Fruit fly (Drosophila melanogaster) whole organism, embryonic: ENCODE measurements around the gene PH4alphaEFB.

ENCODE experiments used
- ATbp ChIP-seq: fragments of 200-800 bp; sonication (Bioruptor generic); optimal IDR thresholded peaks from 2 replicates; lab custom pipeline; 2017; ENCODE audit warnings: missing biosample characterization, mild to moderate bottlenecking, missing genetic modification characterization, missing genetic modification reagents
- Atf3 ChIP-seq: fragments of 200-800 bp; sonication (Bioruptor generic); optimal IDR thresholded peaks from 3 replicates; lab custom pipeline; 2016; ENCODE audit warnings: missing biosample characterization, missing genetic modification characterization
- CG10431 ChIP-seq: fragments of 200-800 bp; sonication (Bioruptor generic); optimal IDR thresholded peaks from 3 replicates; lab custom pipeline; 2018; ENCODE audit warnings: missing biosample characterization, mild to moderate bottlenecking, missing genetic modification characterization
- CG12769 ChIP-seq: fragments of 200-800 bp; sonication (Bioruptor generic); optimal IDR thresholded peaks from 2 replicates; lab custom pipeline; 2019; ENCODE audit warnings: missing biosample characterization, mild to moderate bottlenecking, missing genetic modification characterization, moderate library complexity
- CG14014 ChIP-seq: fragments of 200-800 bp; sonication (Bioruptor generic); IDR thresholded peaks from 2 replicates; pipeline ENCODE4 v1.3.6; 2022; ENCODE audit warnings: missing biosample characterization, missing genetic modification characterization
- CG14050 ChIP-seq: fragments of 200-800 bp; sonication (Bioruptor generic); IDR thresholded peaks from 3 replicates; pipeline ENCODE4 v1.3.6; 2022; ENCODE audit warnings: missing biosample characterization, missing genetic modification characterization
- CG1602 ChIP-seq: fragments of 200-800 bp; sonication (Bioruptor generic); optimal IDR thresholded peaks from 3 replicates; lab custom pipeline; 2016; ENCODE audit warnings: missing biosample characterization, missing genetic modification characterization
- CG17912 ChIP-seq: fragments of 200-800 bp; sonication (Bioruptor generic); optimal IDR thresholded peaks from 2 replicates; lab custom pipeline; 2018; ENCODE audit warnings: missing biosample characterization, mild to moderate bottlenecking, missing genetic modification characterization
- CG2199 ChIP-seq: fragments of 200-800 bp; sonication (Bioruptor generic); IDR thresholded peaks from 3 replicates; pipeline ENCODE4 v1.3.6; 2022; ENCODE audit warnings: missing biosample characterization, missing genetic modification characterization
- CG2202 ChIP-seq: fragments of 200-800 bp; sonication (Bioruptor generic); optimal IDR thresholded peaks from 2 replicates; lab custom pipeline; 2018; ENCODE audit warnings: missing biosample characterization, mild to moderate bottlenecking, missing genetic modification characterization
- CG2889 ChIP-seq: fragments of 200-800 bp; sonication (Bioruptor generic); IDR thresholded peaks from 3 replicates; pipeline ENCODE4 v1.3.6; 2022; ENCODE audit warnings: missing biosample characterization, missing genetic modification characterization
- CG31224 ChIP-seq: fragments of 200-800 bp; sonication (Bioruptor generic); IDR thresholded peaks from 2 replicates; pipeline ENCODE4 v1.3.6; 2022; ENCODE audit warnings: missing biosample characterization, missing genetic modification characterization
- CG3726 ChIP-seq: fragments of 200-800 bp; sonication (Bioruptor generic); IDR thresholded peaks from 3 replicates; pipeline ENCODE4, ENCODE4 v1.3.6; 2022; ENCODE audit warnings: missing biosample characterization, missing genetic modification characterization
- CG4360 ChIP-seq: fragments of 200-800 bp; sonication (Bioruptor generic); IDR thresholded peaks from 2 replicates; pipeline ENCODE4 v1.3.6; 2022; ENCODE audit warnings: missing biosample characterization, missing genetic modification characterization
- CG5180 ChIP-seq: fragments of 200-800 bp; sonication (Bioruptor generic); optimal IDR thresholded peaks from 3 replicates; lab custom pipeline; 2017; ENCODE audit warnings: missing biosample characterization, missing genetic modification characterization, mild to moderate bottlenecking, moderate library complexity, missing genetic modification reagents
- CG5245 ChIP-seq: fragments of 200-800 bp; sonication (Bioruptor generic); optimal IDR thresholded peaks from 3 replicates; lab custom pipeline; 2016; ENCODE audit warnings: missing biosample characterization, missing genetic modification characterization
- CG6854 ChIP-seq: fragments of 200-800 bp; sonication (Bioruptor generic); optimal IDR thresholded peaks from 3 replicates; lab custom pipeline; 2017; ENCODE audit warnings: missing biosample characterization, mild to moderate bottlenecking, missing genetic modification characterization
- CG9876 ChIP-seq: fragments of 200-800 bp; sonication (Bioruptor generic); optimal IDR thresholded peaks from 2 replicates; lab custom pipeline; 2016; ENCODE audit warnings: missing biosample characterization, missing genetic modification characterization
- Dad ChIP-seq: fragments of 200-800 bp; sonication (Bioruptor generic); optimal IDR thresholded peaks from 3 replicates; lab custom pipeline; 2016; ENCODE audit warnings: missing biosample characterization, missing genetic modification characterization
- Elba2 ChIP-seq: fragments of 200-800 bp; sonication (Bioruptor generic); optimal IDR thresholded peaks from 3 replicates; lab custom pipeline; 2016; ENCODE audit warnings: missing biosample characterization, missing genetic modification characterization
- Ets97D ChIP-seq: fragments of 200-800 bp; sonication (Bioruptor generic); optimal IDR thresholded peaks from 3 replicates; lab custom pipeline; 2016; ENCODE audit warnings: missing biosample characterization, missing genetic modification characterization
- Fer2 ChIP-seq: fragments of 200-800 bp; sonication (Bioruptor generic); optimal IDR thresholded peaks from 2 replicates; lab custom pipeline; 2018; ENCODE audit warnings: missing biosample characterization, mild to moderate bottlenecking, missing genetic modification characterization, moderate library complexity
- Fer3 ChIP-seq: fragments of 200-800 bp; sonication (Bioruptor generic); optimal IDR thresholded peaks from 2 replicates; lab custom pipeline; 2018; ENCODE audit warnings: missing biosample characterization, mild to moderate bottlenecking, missing genetic modification characterization, moderate library complexity
- HHEX ChIP-seq: fragments of 200-800 bp; sonication (Bioruptor generic); optimal IDR thresholded peaks from 3 replicates; lab custom pipeline; 2017; ENCODE audit warnings: missing biosample characterization, mild to moderate bottlenecking, missing genetic modification characterization, missing genetic modification reagents
- HmgZ ChIP-seq: fragments of 200-800 bp; sonication (Bioruptor generic); optimal IDR thresholded peaks from 2 replicates; lab custom pipeline; 2018; ENCODE audit warnings: missing biosample characterization, mild to moderate bottlenecking, missing genetic modification characterization
- Hr51 ChIP-seq, 2 experiments: fragments of 200-800 bp; sonication (Bioruptor generic); optimal IDR thresholded peaks; 2 replicates in 1 of 2; 3 replicates in 1 of 2; lab custom pipeline; 2016 to 2018; ENCODE audit warnings: missing biosample characterization in 2 of 2, missing genetic modification characterization in 2 of 2, mild to moderate bottlenecking in 1 of 2, moderate library complexity in 1 of 2
- MBD-R2 ChIP-seq: fragments of 200-800 bp; sonication (Bioruptor generic); IDR thresholded peaks from 2 replicates; pipeline ENCODE4 v1.3.6; 2022; ENCODE audit warnings: missing biosample characterization, missing genetic modification characterization
- Mes4 ChIP-seq: fragments of 200-800 bp; sonication (Bioruptor generic); optimal IDR thresholded peaks from 2 replicates; lab custom pipeline; 2016; ENCODE audit warnings: missing biosample characterization, missing genetic modification characterization
- NC2α ChIP-seq: fragments of 200-800 bp; sonication (Bioruptor generic); optimal IDR thresholded peaks from 2 replicates; lab custom pipeline; 2016; ENCODE audit warnings: missing biosample characterization, missing genetic modification characterization
- NFAT ChIP-seq: fragments of 200-800 bp; sonication (Bioruptor generic); IDR thresholded peaks from 2 replicates; pipeline ENCODE4 v1.3.6; 2022; ENCODE audit warnings: missing biosample characterization, missing genetic modification characterization
- Oli ChIP-seq: fragments of 200-800 bp; sonication (Bioruptor generic); optimal IDR thresholded peaks from 2 replicates; lab custom pipeline; 2018; ENCODE audit warnings: missing biosample characterization, mild to moderate bottlenecking, missing genetic modification characterization, moderate library complexity
- Opbp ChIP-seq: fragments of 200-800 bp; sonication (Bioruptor generic); IDR thresholded peaks from 3 replicates; pipeline ENCODE4 v1.3.6; 2022; ENCODE audit warnings: missing biosample characterization, missing genetic modification characterization; ENCODE audit not compliant: partially characterized antibody
- Spps ChIP-seq: fragments of 200-800 bp; sonication (Bioruptor generic); optimal IDR thresholded peaks from 2 replicates; lab custom pipeline; 2018; ENCODE audit warnings: missing biosample characterization, mild to moderate bottlenecking, missing genetic modification characterization
- ab ChIP-seq: fragments of 200-800 bp; sonication (Bioruptor generic); optimal IDR thresholded peaks from 2 replicates; lab custom pipeline; 2016; ENCODE audit warnings: missing biosample characterization, missing genetic modification characterization
- al ChIP-seq: fragments of 200-800 bp; sonication (Bioruptor generic); IDR thresholded peaks from 2 replicates; pipeline ENCODE4 v1.3.6; 2022; ENCODE audit warnings: missing biosample characterization, missing genetic modification characterization
- ato ChIP-seq: fragments of 200-800 bp; sonication (Bioruptor generic); IDR thresholded peaks from 2 replicates; pipeline ENCODE4 v1.3.6; 2022; ENCODE audit warnings: missing biosample characterization, missing genetic modification characterization; ENCODE audit not compliant: partially characterized antibody
- bcd ChIP-seq: fragments of 200-800 bp; sonication (Bioruptor generic); optimal IDR thresholded peaks from 2 replicates; lab custom pipeline; 2017; ENCODE audit warnings: missing biosample characterization, mild to moderate bottlenecking, missing genetic modification characterization
- bsh ChIP-seq, 2 experiments: fragments of 200-800 bp; sonication (Bioruptor generic); optimal IDR thresholded peaks; 2 replicates each; lab custom pipeline; 2017 to 2018; ENCODE audit warnings: mild to moderate bottlenecking in 2 of 2, missing biosample characterization in 2 of 2, missing genetic modification characterization in 2 of 2, moderate library complexity in 1 of 2
- btn ChIP-seq: fragments of 200-800 bp; sonication (Bioruptor generic); optimal IDR thresholded peaks from 2 replicates; lab custom pipeline; 2016; ENCODE audit warnings: missing biosample characterization, missing genetic modification characterization
- cato ChIP-seq: fragments of 200-800 bp; sonication (Bioruptor generic); optimal IDR thresholded peaks from 2 replicates; lab custom pipeline; 2016; ENCODE audit warnings: missing biosample characterization, missing genetic modification characterization, borderline replicate concordance
- corto ChIP-seq: fragments of 200-800 bp; sonication (Bioruptor generic); optimal IDR thresholded peaks from 2 replicates; lab custom pipeline; 2016; ENCODE audit warnings: missing biosample characterization, mild to moderate bottlenecking, missing genetic modification characterization, moderate library complexity
- croc ChIP-seq: fragments of 200-800 bp; sonication (Bioruptor generic); conservative IDR thresholded peaks from 3 replicates; pipeline ENCODE4 v1.3.6; 2022; ENCODE audit warnings: missing biosample characterization, missing genetic modification characterization
- dimm ChIP-seq: fragments of 200-800 bp; sonication (Bioruptor generic); IDR thresholded peaks from 2 replicates; pipeline ENCODE4 v1.3.6; 2022; ENCODE audit warnings: missing biosample characterization, missing genetic modification characterization
- emc ChIP-seq: fragments of 200-800 bp; sonication (Bioruptor generic); optimal IDR thresholded peaks from 2 replicates; lab custom pipeline; 2016; ENCODE audit warnings: missing biosample characterization, missing genetic modification characterization
- fd64A ChIP-seq: fragments of 200-800 bp; sonication (Bioruptor generic); optimal IDR thresholded peaks from 3 replicates; lab custom pipeline; 2018; ENCODE audit warnings: missing biosample characterization, mild to moderate bottlenecking, missing genetic modification characterization
- gcm2 ChIP-seq: fragments of 200-800 bp; sonication (Bioruptor generic); optimal IDR thresholded peaks from 2 replicates; lab custom pipeline; 2016; ENCODE audit warnings: missing biosample characterization, missing genetic modification characterization
- gt ChIP-seq: fragments of 200-800 bp; sonication (Bioruptor generic); IDR thresholded peaks from 2 replicates; pipeline ENCODE4 v1.3.6; 2022; ENCODE audit warnings: missing biosample characterization, missing genetic modification characterization
- h ChIP-seq: fragments of >200 bp; optimal IDR thresholded peaks from 2 replicates; lab custom pipeline; 2017
- hth ChIP-seq: fragments of >200 bp; optimal IDR thresholded peaks from 2 replicates; lab custom pipeline; 2017; ENCODE audit warnings: inconsistent platforms
- lbe ChIP-seq: fragments of 200-800 bp; sonication (Bioruptor generic); optimal IDR thresholded peaks from 2 replicates; lab custom pipeline; 2016; ENCODE audit warnings: missing biosample characterization, mild to moderate bottlenecking, missing genetic modification characterization
- nau ChIP-seq: fragments of 200-800 bp; sonication (Bioruptor generic); optimal IDR thresholded peaks from 3 replicates; lab custom pipeline; 2017; ENCODE audit warnings: missing biosample characterization, mild to moderate bottlenecking, missing genetic modification characterization, missing genetic modification reagents
- twi ChIP-seq: fragments of 200-800 bp; optimal IDR thresholded peaks from 2 replicates; lab custom pipeline; 2019; ENCODE audit warnings: missing biosample characterization, mild to moderate bottlenecking, missing genetic modification characterization, moderate library complexity

The PH4alphaEFB gene

dm6 chr3R:30427805-30428359, 38.0 kb upstream of the PH4alphaEFB start, which contains the start of gene CG2218 (continued):
- TF ChIP-seq corto (GFP tag; lab: Kevin White, UChicago) (no peak), emc (GFP tag; lab: Kevin White, UChicago) (no peak), CG5245 (GFP tag; lab: Kevin White, UChicago) (no peak), btn (GFP tag; lab: Kevin White, UChicago) (no peak), CG2199 (GFP tag; lab: Robert Waterston, UW) (no peak), twi (tag; lab: Kevin White, UChicago) (no peak), CG5180 (GFP tag; lab: Kevin White, UChicago) (no peak), cato (GFP tag; lab: Kevin White, UChicago) (no peak), HmgZ (peak; percentile 78), Atf3 (GFP tag; lab: Kevin White, UChicago) (no peak), NFAT (GFP tag; lab: Robert Waterston, UW) (no peak), CG9876 (GFP tag; lab: Kevin White, UChicago) (no peak), CG14050 (GFP tag; lab: Robert Waterston, UW) (no peak), bsh (GFP tag; optimal IDR thresholded peaks at IDR 0.05; lab: Kevin White, UChicago) (no peak), Fer2 (no peak), Oli (tag; lab: Kevin White, UChicago) (no peak), Ets97D (GFP tag; lab: Kevin White, UChicago) (peak; percentile 71), CG3726 (GFP tag; lab: Robert Waterston, UW) (no peak), NC2α (GFP tag; lab: Kevin White, UChicago) (peak; percentile 1), croc (GFP tag; lab: Robert Waterston, UW) (no peak), CG6854 (no peak), al (GFP tag; lab: Robert Waterston, UW) (no peak), bcd (GFP tag; lab: Kevin White, UChicago) (no peak), ato (GFP tag; lab: Robert Waterston, UW) (peak; percentile 55; the same call in 1 of the 2 replicates), CG2889 (no peak), MBD-R2 (GFP tag; lab: Robert Waterston, UW) (peak; percentile 72), Dad (GFP tag; lab: Kevin White, UChicago) (no peak), hth (lab: Kevin White, UChicago) (no peak), Mes4 (GFP tag; lab: Kevin White, UChicago) (no peak), HHEX (no peak), CG17912 (GFP tag; lab: Kevin White, UChicago) (no peak), CG12769 (no peak), CG4360 (GFP tag; lab: Robert Waterston, UW) (no peak), Hr51 (GFP tag; optimal IDR thresholded peaks at IDR 0.05; lab: Kevin White, UChicago) (no peak), nau (GFP tag; lab: Kevin White, UChicago) (no peak), lbe (GFP tag; lab: Kevin White, UChicago) (no peak), Elba2 (GFP tag; lab: Kevin White, UChicago) (no peak), CG2202 (tag; lab: Kevin White, UChicago) (no peak), ab (no peak), CG1602 (GFP tag; lab: Kevin White, UChicago) (no peak), dimm (no peak), Opbp (GFP tag; lab: Robert Waterston, UW) (peak; percentile 65; the same call in 2 of the 3 replicates), CG14014 (GFP tag; lab: Robert Waterston, UW) (no peak), fd64A (GFP tag; lab: Kevin White, UChicago) (no peak), h (no peak), CG31224 (no peak), gcm2 (GFP tag; lab: Kevin White, UChicago) (no peak), Fer3 (tag; lab: Kevin White, UChicago) (no peak), CG10431 (GFP tag; lab: Kevin White, UChicago) (no peak), ATbp (GFP tag; lab: Kevin White, UChicago) (no peak), Spps (no peak), gt (GFP tag; lab: Robert Waterston, UW) (no peak)
